Worm (Caenorhabditis elegans) whole organism, early embryonic: ENCODE data around the gene srx-134.

ENCODE experiments used
- aly-1 ChIP-seq: sonication (generic microtip); optimal IDR thresholded peaks from 2 replicates; lab custom pipeline; 2016; ENCODE audit warnings: missing genetic modification characterization, missing compliant biosample characterization
- ama-1 ChIP-seq: fragments of 150-350 bp; optimal IDR thresholded peaks from 2 replicates; lab custom pipeline; 2014
- ceh-36 ChIP-seq: sonication (generic microtip); optimal IDR thresholded peaks from 2 replicates; lab custom pipeline; 2016; ENCODE audit warnings: missing genetic modification characterization, inconsistent platforms, missing compliant biosample characterization
- flt-1 ChIP-seq: fragments of 200-800 bp; sonication (Bioruptor generic); IDR thresholded peaks from 2 replicates; pipeline ENCODE4 v1.3.6; 2022; ENCODE audit warnings: missing genetic modification characterization, missing compliant biosample characterization
- tbx-11 ChIP-seq: fragments of 200-800 bp; sonication (Bioruptor generic); IDR thresholded peaks from 2 replicates; pipeline ENCODE4 v1.3.6; 2022; ENCODE audit warnings: missing genetic modification characterization, missing compliant biosample characterization
- tra-4 ChIP-seq: sonication (generic microtip); optimal IDR thresholded peaks from 2 replicates; lab custom pipeline; 2017; ENCODE audit warnings: missing genetic modification characterization, missing compliant biosample characterization

DNA sequence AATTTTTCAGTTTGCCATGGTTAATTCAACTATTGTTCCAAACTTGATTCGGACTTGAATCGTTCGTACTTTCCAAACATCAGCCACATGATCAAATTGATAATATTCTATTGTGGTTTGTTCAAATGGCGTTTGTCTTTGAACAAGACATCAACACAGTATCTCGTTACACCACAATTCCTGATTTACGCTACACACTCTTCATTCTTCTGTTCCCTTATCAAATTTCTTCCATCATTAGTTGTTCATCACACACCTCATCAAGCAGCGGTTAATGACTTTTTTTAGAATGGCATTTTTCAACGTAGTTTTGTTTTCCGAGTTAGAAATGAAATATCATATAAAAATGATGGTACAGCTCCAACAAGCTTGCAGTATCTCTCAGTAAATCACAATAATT, 21.9 kb upstream of the srx-134 start:
- TF ChIP-seq ceh-36 (no peak), aly-1 (no peak), flt-1 (GFP tag; lab: Robert Waterston, UW) (no peak), ama-1 (lab: Kevin White, UChicago) (no peak), tbx-11 (GFP tag; lab: Robert Waterston, UW) (no peak), tra-4 (tag; lab: Kevin White, UChicago) (no peak)
